Worm (Caenorhabditis elegans): Measurements from ENCODE around the gene clec-119.

The clec-119 gene

DNA sequence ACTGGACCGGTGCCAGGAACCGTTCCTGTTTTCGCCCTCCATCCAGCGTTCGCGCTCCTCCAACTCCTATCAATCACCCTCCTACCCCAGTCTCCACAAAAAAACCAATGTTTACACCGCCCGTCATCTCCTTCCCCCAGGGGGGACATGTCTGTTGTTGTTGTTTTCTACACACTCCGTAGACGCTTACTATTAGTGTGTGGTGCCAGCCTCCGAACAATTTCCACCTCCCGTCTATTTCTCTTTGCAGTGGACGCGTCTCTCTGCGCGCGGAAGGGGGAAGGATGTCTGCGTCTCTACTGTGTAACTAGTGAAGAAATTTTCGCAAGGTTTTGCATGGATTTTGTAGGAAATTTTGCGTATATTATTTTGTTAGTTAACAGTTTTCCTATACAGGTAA is 13.3 kb upstream of the clec-119 start (continued):
- TF ChIP-seq Y22D7AL.16 (tag; optimal IDR thresholded peaks at IDR 0.05): no peak
- TF ChIP-seq fkh-10 (GFP tag; optimal IDR thresholded peaks at IDR 0.05): no peak
- TF ChIP-seq eyg-1 (tag; optimal IDR thresholded peaks at IDR 0.05): no peak
- TF ChIP-seq C08G9.2 (tag; optimal IDR thresholded peaks at IDR 0.05): peak; percentile 16
- peak; percentile 26 for TF ChIP-seq F13H6.1 (tag; optimal IDR thresholded peaks at IDR 0.05)
- no peak for TF ChIP-seq T23F11.4 (GFP tag; optimal IDR thresholded peaks at IDR 0.05)
- TF ChIP-seq K02D7.2 (tag; optimal IDR thresholded peaks at IDR 0.05): no peak
- TF ChIP-seq tbx-2 (tag; optimal IDR thresholded peaks at IDR 0.05): peak; percentile 58
- TF ChIP-seq elt-4 (tag; optimal IDR thresholded peaks at IDR 0.05): no peak
- TF ChIP-seq lin-11 (tag; optimal IDR thresholded peaks at IDR 0.05): no peak
- TF ChIP-seq ama-1 (optimal IDR thresholded peaks at IDR 0.05): no peak
- TF ChIP-seq nhr-232 (tag; optimal IDR thresholded peaks at IDR 0.05): no peak
- TF ChIP-seq ahr-1 (tag; optimal IDR thresholded peaks at IDR 0.05): no peak
- TF ChIP-seq pha-4 (tag; optimal IDR thresholded peaks at IDR 0.05): no peak
- TF ChIP-seq hlh-6 (tag; optimal IDR thresholded peaks at IDR 0.05): peak; percentile 4
- TF ChIP-seq ets-4 (tag; optimal IDR thresholded peaks at IDR 0.05): no peak
- no peak for TF ChIP-seq tbx-7 (tag; optimal IDR thresholded peaks at IDR 0.05)
- no peak for TF ChIP-seq unc-3 (GFP tag; conservative IDR thresholded peaks at IDR 0.05)
- no peak for TF ChIP-seq unc-3 (tag; optimal IDR thresholded peaks at IDR 0.05)
- TF ChIP-seq ceh-22 (tag; optimal IDR thresholded peaks at IDR 0.05): no peak
- peak; percentile 4 for TF ChIP-seq che-1 (tag; optimal IDR thresholded peaks at IDR 0.05)
- no peak for TF ChIP-seq nhr-11 (tag; optimal IDR thresholded peaks at IDR 0.05)
- TF ChIP-seq ref-2 (tag; optimal IDR thresholded peaks at IDR 0.05): peak; percentile 72
- no peak for TF ChIP-seq fkh-6 (tag; optimal IDR thresholded peaks at IDR 0.05)
- peak; percentile 23 for TF ChIP-seq dve-1 (tag; optimal IDR thresholded peaks at IDR 0.05)
- no peak for TF ChIP-seq npax-4 (tag; optimal IDR thresholded peaks at IDR 0.05)
- no peak for TF ChIP-seq unc-42 (tag; optimal IDR thresholded peaks at IDR 0.05)
- no peak for TF ChIP-seq sox-2 (GFP tag; IDR thresholded peaks at IDR 0.05)
- no peak for TF ChIP-seq hlh-8 (tag; optimal IDR thresholded peaks at IDR 0.05)
- TF ChIP-seq ceh-30 (tag; optimal IDR thresholded peaks at IDR 0.05): no peak
- TF ChIP-seq rnt-1 (tag; optimal IDR thresholded peaks at IDR 0.05): peak; percentile 22
- no peak for TF ChIP-seq unc-86 (tag; optimal IDR thresholded peaks at IDR 0.05)
- TF ChIP-seq odd-2 (tag; optimal IDR thresholded peaks at IDR 0.05): no peak
- no peak for TF ChIP-seq pax-1 (tag; optimal IDR thresholded peaks at IDR 0.05)
- TF ChIP-seq mec-3 (tag; optimal IDR thresholded peaks at IDR 0.05; ENCODE audit: borderline replicate concordance): no peak
- no peak for TF ChIP-seq ceh-19 (GFP tag; optimal IDR thresholded peaks at IDR 0.05)
- TF ChIP-seq unc-55 (GFP tag; optimal IDR thresholded peaks at IDR 0.05): peak; percentile 79
- TF ChIP-seq C38D4.7 (GFP tag; optimal IDR thresholded peaks at IDR 0.05): no peak
- TF ChIP-seq ceh-45 (GFP tag; IDR thresholded peaks at IDR 0.05): no peak
- peak; percentile 20 for TF ChIP-seq elt-2 (tag; optimal IDR thresholded peaks at IDR 0.05)
- no peak for TF ChIP-seq pag-3 (tag; optimal IDR thresholded peaks at IDR 0.05; ENCODE audit: borderline replicate concordance)
- TF ChIP-seq ceh-24 (tag; optimal IDR thresholded peaks at IDR 0.05): no peak
- peak; percentile 40 for TF ChIP-seq ceh-2 (tag; optimal IDR thresholded peaks at IDR 0.05)
- no peak for TF ChIP-seq pqm-1 (tag; optimal IDR thresholded peaks at IDR 0.05)

DNA sequence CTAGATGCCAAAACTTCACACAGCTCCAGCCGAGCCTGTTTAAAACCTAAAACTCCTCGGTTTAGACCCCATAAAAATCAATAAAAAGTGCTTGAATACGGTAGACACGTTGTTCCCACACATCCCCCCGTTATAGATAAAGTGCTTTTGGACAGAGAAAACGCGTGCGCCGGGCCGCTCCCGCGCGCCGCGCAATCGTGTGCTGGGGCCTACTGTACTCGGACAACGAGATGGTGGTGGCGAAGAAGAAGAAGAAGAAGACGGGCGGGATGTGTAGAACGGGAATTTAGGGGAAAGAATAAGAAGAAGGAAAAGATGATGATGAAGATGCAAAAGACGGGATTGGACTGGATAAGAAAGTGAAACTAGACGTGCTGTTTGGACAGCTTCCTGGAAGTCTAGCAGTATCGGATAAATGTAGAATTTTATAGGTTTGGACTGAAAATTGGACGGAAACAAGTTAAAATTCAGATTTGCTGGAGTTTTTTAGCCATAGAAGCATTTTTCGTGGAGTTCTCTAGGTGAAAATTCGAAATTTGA is 11.2 kb upstream of the clec-119 start:
- TF ChIP-seq ceh-34 (tag; optimal IDR thresholded peaks at IDR 0.05) (no peak), mec-3 (tag; optimal IDR thresholded peaks at IDR 0.05; ENCODE audit: borderline replicate concordance) (peak; percentile 28), C08G9.2 (tag; optimal IDR thresholded peaks at IDR 0.05) (peak; percentile 2), unc-3 (GFP tag; conservative IDR thresholded peaks at IDR 0.05) (no peak), unc-3 (tag; optimal IDR thresholded peaks at IDR 0.05) (no peak), nfya-1 (tag; optimal IDR thresholded peaks at IDR 0.05) (no peak)

Data from whole organism, late embryonic.